Worm (Caenorhabditis elegans) whole organism, midembryonic: ENCODE measurements around the gene znf-782.

Experiments
- med-1 ChIP-seq: sonication (generic microtip); optimal IDR thresholded peaks from 2 replicates; lab custom pipeline; 2017; ENCODE audit warnings: missing genetic modification characterization, mild to moderate bottlenecking, missing compliant biosample characterization, antibody characterized with exemption, missing genetic modification reagents; ENCODE audit not compliant: insufficient read depth
- ztf-23 ChIP-seq: fragments of 200-800 bp; sonication (Bioruptor generic); IDR thresholded peaks from 2 replicates; pipeline ENCODE4 v1.3.6; 2022; ENCODE audit warnings: missing genetic modification reagents, missing genetic modification characterization, missing compliant biosample characterization

ce11 chrIV:1013233-1013798 is 54.0 kb downstream of the znf-782 start:
- no peak for TF ChIP-seq ztf-23
- no peak for TF ChIP-seq med-1 (GFP tag; lab: Kevin White, UChicago)
